Worm (Caenorhabditis elegans): Measurements from ENCODE around the gene snet-1.

Gene snet-1

DNA sequence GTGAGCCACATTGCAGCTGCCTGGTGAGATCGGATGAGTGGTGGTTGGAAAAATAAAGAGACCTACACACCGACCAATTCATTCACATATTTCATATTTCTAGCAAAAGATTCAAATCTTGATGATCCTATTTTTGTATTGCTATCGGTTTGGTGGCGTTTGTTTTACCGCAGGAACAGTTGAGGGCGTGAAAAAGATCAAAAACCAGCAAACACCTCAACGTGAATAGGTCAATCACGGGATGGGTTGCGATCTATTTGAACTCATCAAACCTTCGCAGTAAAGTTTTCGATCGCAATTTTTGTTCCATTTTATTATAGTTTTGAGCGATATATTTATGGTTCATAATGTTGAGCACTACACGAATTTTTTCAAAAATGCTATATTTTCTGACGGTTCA, 33.1 kb upstream of the snet-1 start:
- TF ChIP-seq F13H6.1 (tag; optimal IDR thresholded peaks at IDR 0.05), result no peak

DNA sequence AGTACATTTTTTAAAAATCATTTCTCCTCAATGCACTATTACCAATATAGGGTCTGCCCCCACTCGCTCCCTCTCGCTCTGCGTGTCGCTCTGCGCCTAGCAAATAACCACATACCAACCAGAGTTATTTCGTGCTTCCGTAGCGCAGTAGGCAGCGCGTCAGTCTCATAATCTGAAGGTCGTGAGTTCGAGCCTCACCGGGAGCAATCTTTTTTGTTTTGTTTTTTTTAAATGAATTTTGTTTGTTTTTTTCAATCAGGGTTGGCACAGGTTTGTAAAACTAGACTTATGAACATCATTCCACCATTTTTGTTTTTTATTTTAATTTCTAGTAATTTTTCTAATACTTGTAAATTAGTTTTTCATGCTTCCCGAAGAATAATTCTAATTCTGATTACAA, 28.9 kb upstream of the snet-1 start:
- TF ChIP-seq unc-55 (GFP tag; optimal IDR thresholded peaks at IDR 0.05) (peak; percentile 79), C34F6.9 (tag; optimal IDR thresholded peaks at IDR 0.05) (peak; percentile 41), nhr-11 (tag; optimal IDR thresholded peaks at IDR 0.05) (no peak), fos-1 (tag; optimal IDR thresholded peaks at IDR 0.05) (peak; percentile 57), lin-39 (tag; optimal IDR thresholded peaks at IDR 0.05) (peak; percentile 7), crh-2 (tag; optimal IDR thresholded peaks at IDR 0.05) (peak; percentile 57), Y55F3AM.14 (GFP tag; optimal IDR thresholded peaks at IDR 0.05) (no peak), lin-13 (GFP tag; optimal IDR thresholded peaks at IDR 0.05) (peak; percentile 45), mab-5 (tag; optimal IDR thresholded peaks at IDR 0.05) (peak; percentile 49), sma-3 (GFP tag; optimal IDR thresholded peaks at IDR 0.05) (peak; percentile 40), ZK546.5 (tag; optimal IDR thresholded peaks at IDR 0.05) (no peak), gmeb-1 (tag; optimal IDR thresholded peaks at IDR 0.05) (peak; percentile 45), lsy-2 (tag; optimal IDR thresholded peaks at IDR 0.05) (peak; percentile 42 to 53), lin-11 (tag; optimal IDR thresholded peaks at IDR 0.05) (peak; percentile 35), sma-9 (GFP tag; optimal IDR thresholded peaks at IDR 0.05) (peak; percentile 81), sma-9 (tag; optimal IDR thresholded peaks at IDR 0.05) (no peak), sem-4 (tag; optimal IDR thresholded peaks at IDR 0.05) (peak; percentile 9), zag-1 (tag; optimal IDR thresholded peaks at IDR 0.05) (peak; percentile 55), mbf-1 (tag; optimal IDR thresholded peaks at IDR 0.05) (no peak), nhr-129 (tag; optimal IDR thresholded peaks at IDR 0.05) (peak; percentile 79), nhr-25 (tag; optimal IDR thresholded peaks at IDR 0.05) (peak; percentile 4), F13H6.1 (tag; optimal IDR thresholded peaks at IDR 0.05) (peak; percentile 76), nhr-21 (tag; optimal IDR thresholded peaks at IDR 0.05) (peak; percentile 14), R02D3.7 (tag; optimal IDR thresholded peaks at IDR 0.05) (no peak)

DNA sequence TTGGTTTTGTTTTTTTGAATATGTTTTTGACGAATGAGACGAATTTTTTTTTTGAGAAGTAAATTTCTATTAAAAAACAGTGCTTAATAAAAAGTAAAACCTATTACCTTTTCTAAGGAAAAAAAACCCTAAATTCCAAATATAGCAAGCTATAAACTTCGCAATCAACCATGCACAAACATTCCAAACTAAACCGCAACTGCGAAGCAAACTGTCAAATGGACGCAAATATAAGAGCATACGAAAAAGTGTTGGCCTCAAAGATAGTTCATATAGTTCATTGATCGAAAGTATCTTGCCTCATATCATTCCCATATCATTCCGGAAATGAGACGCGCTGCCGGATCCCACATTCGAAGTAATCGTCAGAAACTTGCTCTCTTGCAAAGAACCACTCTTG, 27.9 kb upstream of the snet-1 start, which contains the start of gene C01C4.3:
C01C4.3 (plus strand) TSS at position 301 of the 400 bp plus-strand sequence.
- TF ChIP-seq ama-1 (optimal IDR thresholded peaks at IDR 0.05) (no peak), nhr-10 (tag; optimal IDR thresholded peaks at IDR 0.05) (no peak), crh-2 (tag; optimal IDR thresholded peaks at IDR 0.05) (no peak), nhr-6 (tag; optimal IDR thresholded peaks at IDR 0.05) (no peak), snpc-4 (tag; optimal IDR thresholded peaks at IDR 0.05) (no peak), Y55F3AM.14 (GFP tag; optimal IDR thresholded peaks at IDR 0.05) (no peak), mbf-1 (tag; optimal IDR thresholded peaks at IDR 0.05) (no peak)

DNA sequence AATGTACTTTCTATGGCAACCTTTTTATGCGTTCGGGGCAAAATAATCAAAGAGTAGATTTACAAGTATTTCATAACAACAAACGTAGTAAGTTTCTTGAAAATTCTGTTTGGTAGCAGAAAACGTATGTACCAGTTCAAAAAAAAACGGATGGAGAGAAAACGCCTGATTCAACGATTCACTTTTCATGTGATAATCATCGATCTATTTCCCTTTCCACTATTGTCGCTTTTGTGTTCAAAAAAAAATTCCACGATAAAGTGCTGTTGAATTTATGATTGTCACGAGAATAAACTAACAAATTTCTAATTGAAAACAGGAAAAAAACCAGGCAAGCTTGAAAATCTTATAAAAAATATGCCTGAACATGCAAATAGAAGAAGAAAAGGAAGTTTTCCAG, 27.1 kb upstream of the snet-1 start:
- TF ChIP-seq snpc-4 (tag; optimal IDR thresholded peaks at IDR 0.05) (no peak), aly-2 (tag; optimal IDR thresholded peaks at IDR 0.05) (no peak), nhr-12 (tag; optimal IDR thresholded peaks at IDR 0.05) (no peak), ztf-1 (GFP tag; conservative IDR thresholded peaks at IDR 0.05) (no peak), C34F6.9 (tag; optimal IDR thresholded peaks at IDR 0.05) (no peak), nhr-10 (tag; optimal IDR thresholded peaks at IDR 0.05) (no peak), unc-62 (GFP tag; optimal IDR thresholded peaks at IDR 0.05) (no peak), elt-1 (tag; optimal IDR thresholded peaks at IDR 0.05) (no peak)

DNA sequence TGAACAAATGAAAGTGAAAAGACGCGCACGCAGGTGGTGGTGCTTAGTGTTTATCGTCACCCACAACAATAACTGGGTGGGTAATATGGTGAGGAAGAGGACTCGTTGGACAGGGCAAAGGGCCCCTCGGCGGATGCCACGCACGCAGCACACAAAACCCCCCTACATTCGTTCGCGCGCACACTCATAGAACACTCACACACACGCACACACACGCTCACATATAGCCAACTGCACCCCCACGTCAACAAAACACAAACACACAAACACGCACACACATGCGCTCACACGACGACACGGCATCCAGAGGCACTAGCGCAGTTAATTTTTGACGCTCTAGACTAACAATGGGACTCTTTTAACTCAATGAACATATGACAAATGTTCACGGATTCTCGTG, 25.4 kb upstream of the snet-1 start:
- TF ChIP-seq mbf-1 (tag; optimal IDR thresholded peaks at IDR 0.05) (no peak), nhr-23 (tag; optimal IDR thresholded peaks at IDR 0.05) (no peak), ztf-4 (tag; optimal IDR thresholded peaks at IDR 0.05) (no peak), nhr-10 (tag; optimal IDR thresholded peaks at IDR 0.05) (no peak), F13H6.1 (tag; optimal IDR thresholded peaks at IDR 0.05) (peak; percentile 65), mdl-1 (tag; optimal IDR thresholded peaks at IDR 0.05) (peak in 1 of 2 experiments; percentile 32), C34F6.9 (tag; optimal IDR thresholded peaks at IDR 0.05) (peak; percentile 65), lin-11 (tag; optimal IDR thresholded peaks at IDR 0.05) (peak; percentile 17), nhr-129 (tag; optimal IDR thresholded peaks at IDR 0.05) (peak; percentile 85), unc-55 (GFP tag; optimal IDR thresholded peaks at IDR 0.05) (peak; percentile 60), crh-2 (tag; optimal IDR thresholded peaks at IDR 0.05) (peak; percentile 88), sma-3 (GFP tag; optimal IDR thresholded peaks at IDR 0.05) (no peak), egl-27 (tag; optimal IDR thresholded peaks at IDR 0.05) (peak; percentile 22), sem-4 (tag; optimal IDR thresholded peaks at IDR 0.05) (peak; percentile 39), peb-1 (tag; optimal IDR thresholded peaks at IDR 0.05) (no peak), mab-5 (tag; optimal IDR thresholded peaks at IDR 0.05) (no peak), sma-9 (GFP tag; optimal IDR thresholded peaks at IDR 0.05) (peak; percentile 14), sma-9 (tag; optimal IDR thresholded peaks at IDR 0.05) (no peak), dmd-4 (tag; optimal IDR thresholded peaks at IDR 0.05) (no peak), snpc-4 (tag; optimal IDR thresholded peaks at IDR 0.05) (no peak), Y55F3AM.14 (GFP tag; optimal IDR thresholded peaks at IDR 0.05) (no peak), unc-62 (GFP tag; optimal IDR thresholded peaks at IDR 0.05) (no peak), fos-1 (tag; optimal IDR thresholded peaks at IDR 0.05) (no peak), gmeb-1 (tag; optimal IDR thresholded peaks at IDR 0.05) (no peak), aly-2 (tag; optimal IDR thresholded peaks at IDR 0.05) (no peak), ceh-82 (tag; optimal IDR thresholded peaks at IDR 0.05) (no peak), zag-1 (tag; optimal IDR thresholded peaks at IDR 0.05) (peak; percentile 54), elt-1 (tag; optimal IDR thresholded peaks at IDR 0.05) (no peak), alr-1 (tag; optimal IDR thresholded peaks at IDR 0.05) (no peak), nhr-237 (tag; optimal IDR thresholded peaks at IDR 0.05) (no peak), lsy-2 (tag; optimal IDR thresholded peaks at IDR 0.05) (peak in 1 of 2 experiments; percentile 53), nhr-25 (tag; optimal IDR thresholded peaks at IDR 0.05) (no peak), nhr-12 (tag; optimal IDR thresholded peaks at IDR 0.05) (no peak), ztf-11 (tag; optimal IDR thresholded peaks at IDR 0.05) (no peak)

All from whole organism, L2 larva.